Worm (Caenorhabditis elegans) whole organism, L3 larva: ENCODE measurements around the gene fbxc-33.

Source experiments
- jun-1 ChIP-seq: fragments of 150-350 bp; optimal IDR thresholded peaks from 2 replicates; lab custom pipeline; 2014; ENCODE audit warnings: missing biosample characterization, missing genetic modification reagents, missing genetic modification characterization
- nhr-76 ChIP-seq: fragments of 150-350 bp; sonication (generic microtip); optimal IDR thresholded peaks from 5 replicates; lab custom pipeline; 2014; ENCODE audit warnings: missing biosample characterization, missing genetic modification characterization
- pha-4 ChIP-seq: fragments of 150-350 bp; optimal IDR thresholded peaks from 2 replicates; lab custom pipeline; 2014; ENCODE audit warnings: missing biosample characterization, missing genetic modification reagents, missing genetic modification characterization
- skn-1 ChIP-seq: fragments of 150-350 bp; optimal IDR thresholded peaks from 2 replicates; lab custom pipeline; 2014; ENCODE audit warnings: missing biosample characterization, missing genetic modification characterization
- tbx-2 ChIP-seq: sonication (generic microtip); optimal IDR thresholded peaks from 2 replicates; lab custom pipeline; 2016; ENCODE audit warnings: mild to moderate bottlenecking, missing genetic modification characterization, missing compliant biosample characterization
- unc-62 ChIP-seq: fragments of 150-350 bp; sonication (generic microtip); optimal IDR thresholded peaks from 4 replicates; lab custom pipeline; 2014; ENCODE audit warnings: missing biosample characterization, missing genetic modification reagents, missing genetic modification characterization

- TF ChIP-seq pha-4 (tag; lab: Kevin White, UChicago) = no peak
- no peak for TF ChIP-seq skn-1 (tag; lab: Kevin White, UChicago)
- TF ChIP-seq nhr-76 = no peak
- no peak for TF ChIP-seq unc-62
- TF ChIP-seq jun-1 (tag; lab: Kevin White, UChicago) = no peak
- TF ChIP-seq tbx-2 = no peak
Observed at ce11 chrII:960218-960617, 46.7 kb downstream of the fbxc-33 start, which contains the start of the genes C32B5.18 and C32B5.7.
